Worm (Caenorhabditis elegans) whole organism, late embryonic: ENCODE measurements around the gene Y110A2AL.4.

Experiments
- ahr-1 ChIP-seq: sonication (generic microtip); optimal IDR thresholded peaks from 2 replicates; lab custom pipeline; 2016; ENCODE audit warnings: missing genetic modification characterization, missing compliant biosample characterization
- dve-1 ChIP-seq: sonication (generic microtip); optimal IDR thresholded peaks from 2 replicates; lab custom pipeline; 2017; ENCODE audit warnings: antibody characterized with exemption, mild to moderate bottlenecking, missing genetic modification characterization, missing compliant biosample characterization
- fkh-6 ChIP-seq: sonication (generic microtip); optimal IDR thresholded peaks from 2 replicates; lab custom pipeline; 2016; ENCODE audit warnings: missing genetic modification characterization, missing compliant biosample characterization
- pha-4 ChIP-seq: fragments of 150-350 bp; optimal IDR thresholded peaks from 2 replicates; lab custom pipeline; 2018; ENCODE audit warnings: missing biosample characterization, missing genetic modification reagents, missing genetic modification characterization
- unc-55 ChIP-seq: sonication (generic microtip); optimal IDR thresholded peaks from 2 replicates; lab custom pipeline; 2017; ENCODE audit warnings: missing biosample characterization, missing genetic modification reagents, missing genetic modification characterization

DNA sequence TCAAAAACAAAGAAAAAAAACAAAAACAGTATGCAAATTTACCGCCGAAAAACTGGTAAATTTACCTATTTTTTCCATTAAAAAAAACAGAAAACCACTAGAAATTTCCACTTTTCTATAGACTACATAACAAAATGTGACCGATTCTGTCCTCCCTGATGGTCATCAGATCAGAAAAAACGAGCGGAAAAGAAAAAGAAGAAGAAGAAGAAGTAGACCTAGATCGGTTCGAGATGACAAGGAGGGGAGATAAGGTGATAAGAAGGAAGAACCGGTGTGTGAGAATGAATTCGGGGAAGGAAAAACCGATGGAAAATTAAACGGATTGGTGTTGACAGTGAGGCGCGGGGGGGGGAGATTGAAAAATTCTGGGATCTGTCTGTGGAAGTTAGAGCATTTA is 17.0 kb downstream of the Y110A2AL.4 start:
- TF ChIP-seq dve-1 (tag; lab: Kevin White, UChicago): no peak
- no peak for TF ChIP-seq fkh-6
- no peak for TF ChIP-seq unc-55
- no peak for TF ChIP-seq ahr-1 (tag; lab: Kevin White, UChicago)
- no peak for TF ChIP-seq pha-4 (tag; lab: Kevin White, UChicago)
